Fruit fly (Drosophila melanogaster) whole organism, embryonic: ENCODE measurements around the gene CG43273.

ENCODE experiments used
- CG10147 ChIP-seq: fragments of 200-800 bp; sonication (Bioruptor generic); optimal IDR thresholded peaks from 2 replicates; lab custom pipeline; 2019; ENCODE audit warnings: missing biosample characterization, mild to moderate bottlenecking, missing genetic modification characterization, moderate library complexity
- CG10209 ChIP-seq: fragments of 200-800 bp; sonication (Bioruptor generic); optimal IDR thresholded peaks from 3 replicates; lab custom pipeline; 2017; ENCODE audit warnings: missing biosample characterization, mild to moderate bottlenecking, missing genetic modification characterization, missing genetic modification reagents
- CG11085 ChIP-seq: fragments of 200-800 bp; sonication (Bioruptor generic); IDR thresholded peaks from 2 replicates; pipeline ENCODE4 v1.3.6; 2022; ENCODE audit warnings: missing biosample characterization, missing genetic modification characterization
- CG12659 ChIP-seq: fragments of 200-800 bp; sonication (Bioruptor generic); optimal IDR thresholded peaks from 3 replicates; lab custom pipeline; 2017; ENCODE audit warnings: mild to moderate bottlenecking, missing biosample characterization, missing genetic modification reagents, missing genetic modification characterization
- CG13424 ChIP-seq: fragments of 200-800 bp; sonication (Bioruptor generic); optimal IDR thresholded peaks from 2 replicates; lab custom pipeline; 2019; ENCODE audit warnings: missing biosample characterization, mild to moderate bottlenecking, missing genetic modification characterization, moderate library complexity
- CG14667 ChIP-seq: fragments of 200-800 bp; sonication (Bioruptor generic); IDR thresholded peaks from 2 replicates; pipeline ENCODE4 v1.3.6; 2022; ENCODE audit warnings: missing biosample characterization, missing genetic modification characterization
- CG15696 ChIP-seq: fragments of 200-800 bp; sonication (Bioruptor generic); optimal IDR thresholded peaks from 2 replicates; lab custom pipeline; 2019; ENCODE audit warnings: missing biosample characterization, mild to moderate bottlenecking, missing genetic modification characterization, moderate library complexity
- CG1602 ChIP-seq: fragments of 200-800 bp; sonication (Bioruptor generic); optimal IDR thresholded peaks from 3 replicates; lab custom pipeline; 2016; ENCODE audit warnings: missing biosample characterization, missing genetic modification characterization
- CG17802 ChIP-seq: fragments of 200-800 bp; sonication (Bioruptor generic); optimal IDR thresholded peaks from 2 replicates; lab custom pipeline; 2018; ENCODE audit warnings: missing biosample characterization, mild to moderate bottlenecking, missing genetic modification characterization, moderate library complexity
- CG2129 ChIP-seq: fragments of 200-800 bp; sonication (Bioruptor generic); IDR thresholded peaks from 2 replicates; pipeline ENCODE4 v1.3.6; 2022; ENCODE audit warnings: missing biosample characterization, missing genetic modification characterization; ENCODE audit not compliant: partially characterized antibody
- CG31365 ChIP-seq: fragments of 200-800 bp; sonication (Bioruptor generic); optimal IDR thresholded peaks from 2 replicates; lab custom pipeline; 2018; ENCODE audit warnings: missing biosample characterization, mild to moderate bottlenecking, missing genetic modification characterization
- CG31441 ChIP-seq: fragments of 200-800 bp; sonication (Bioruptor generic); IDR thresholded peaks from 2 replicates; pipeline ENCODE4 v1.3.6; 2022; ENCODE audit warnings: missing biosample characterization, missing genetic modification characterization
- CG34224 ChIP-seq: fragments of 200-800 bp; sonication (Bioruptor generic); IDR thresholded peaks from 3 replicates; pipeline ENCODE4 v1.3.6; 2022; ENCODE audit warnings: missing biosample characterization, missing genetic modification characterization; ENCODE audit not compliant: partially characterized antibody
- CG43689 ChIP-seq: fragments of 200-800 bp; sonication (Bioruptor generic); IDR thresholded peaks from 2 replicates; pipeline ENCODE4 v1.3.6; 2022; ENCODE audit warnings: missing biosample characterization, missing genetic modification characterization
- CG7928 ChIP-seq: fragments of 200-800 bp; sonication (Bioruptor generic); optimal IDR thresholded peaks from 2 replicates; lab custom pipeline; 2017; ENCODE audit warnings: missing biosample characterization, mild to moderate bottlenecking, missing genetic modification characterization
- CG9437 ChIP-seq: fragments of 200-800 bp; sonication (Bioruptor generic); optimal IDR thresholded peaks from 2 replicates; lab custom pipeline; 2018; ENCODE audit warnings: missing biosample characterization, mild to moderate bottlenecking, missing genetic modification characterization
- CkIIα-i1 ChIP-seq: fragments of 200-800 bp; sonication (Bioruptor generic); IDR thresholded peaks from 2 replicates; pipeline ENCODE4 v1.3.6; 2022; ENCODE audit warnings: missing biosample characterization, missing genetic modification characterization
- D ChIP-seq, 2 experiments: fragments of 200-800 bp in 1 of 2; fragments of >200 bp in 1 of 2; sonication (Bioruptor generic) in 1 of 2; optimal IDR thresholded peaks; 2 replicates in 1 of 2; 3 replicates in 1 of 2; lab custom pipeline; 2017; ENCODE audit warnings: mild to moderate bottlenecking in 1 of 2, missing biosample characterization in 1 of 2, missing genetic modification characterization in 1 of 2, missing genetic modification reagents in 1 of 2
- Drgx ChIP-seq: fragments of 200-800 bp; sonication (Bioruptor generic); IDR thresholded peaks from 2 replicates; pipeline ENCODE4 v1.3.6; 2022; ENCODE audit warnings: missing biosample characterization, missing genetic modification characterization
- Hsf ChIP-seq: fragments of 200-800 bp; sonication (Bioruptor generic); optimal IDR thresholded peaks from 3 replicates; lab custom pipeline; 2016; ENCODE audit warnings: missing biosample characterization, missing genetic modification characterization
- Lim3 ChIP-seq: fragments of 200-800 bp; sonication (Bioruptor generic); IDR thresholded peaks from 2 replicates; pipeline ENCODE4 v1.3.6; 2022; ENCODE audit warnings: missing biosample characterization, missing genetic modification characterization
- MESR4 ChIP-seq: fragments of 200-800 bp; sonication (Bioruptor generic); optimal IDR thresholded peaks from 2 replicates; lab custom pipeline; 2018; ENCODE audit warnings: missing biosample characterization, mild to moderate bottlenecking, missing genetic modification characterization, moderate library complexity
- Meics ChIP-seq: fragments of 200-800 bp; sonication (Bioruptor generic); optimal IDR thresholded peaks from 2 replicates; lab custom pipeline; 2017; ENCODE audit warnings: missing biosample characterization, mild to moderate bottlenecking, missing genetic modification characterization
- Myb ChIP-seq: fragments of 200-800 bp; sonication (Bioruptor generic); optimal IDR thresholded peaks from 2 replicates; lab custom pipeline; 2016; ENCODE audit warnings: missing biosample characterization, missing genetic modification characterization
- Rx ChIP-seq: fragments of 200-800 bp; sonication (Bioruptor generic); IDR thresholded peaks from 2 replicates; pipeline ENCODE4 v1.3.6; 2022; ENCODE audit warnings: missing biosample characterization, missing genetic modification characterization
- Spps ChIP-seq: fragments of 200-800 bp; sonication (Bioruptor generic); optimal IDR thresholded peaks from 2 replicates; lab custom pipeline; 2018; ENCODE audit warnings: missing biosample characterization, mild to moderate bottlenecking, missing genetic modification characterization
- Stat92E ChIP-seq, 3 experiments: fragments of >200 bp in 2 of 3; fragments of 200-800 bp in 1 of 3; sonication (Bioruptor generic) in 1 of 3; optimal IDR thresholded peaks; 2 replicates each; lab custom pipeline; 2017 to 2019; ENCODE audit warnings: missing biosample characterization in 3 of 3, missing genetic modification characterization in 3 of 3, mild to moderate bottlenecking in 1 of 3, moderate library complexity in 1 of 3
- aop ChIP-seq: fragments of 200-800 bp; sonication (Bioruptor generic); IDR thresholded peaks from 2 replicates; pipeline ENCODE4 v1.3.6; 2022; ENCODE audit warnings: missing biosample characterization, missing genetic modification characterization
- crol ChIP-seq: fragments of 200-800 bp; sonication (Bioruptor generic); IDR thresholded peaks from 2 replicates; pipeline ENCODE4 v1.3.6; 2022; ENCODE audit warnings: missing biosample characterization, missing genetic modification characterization
- da ChIP-seq: fragments of 200-800 bp; sonication (Bioruptor generic); optimal IDR thresholded peaks from 2 replicates; lab custom pipeline; 2016; ENCODE audit warnings: missing biosample characterization, missing genetic modification characterization
- gfzf ChIP-seq: fragments of 200-800 bp; sonication (Bioruptor generic); optimal IDR thresholded peaks from 2 replicates; lab custom pipeline; 2016; ENCODE audit warnings: missing biosample characterization, mild to moderate bottlenecking, missing genetic modification characterization, moderate library complexity
- grn ChIP-seq: fragments of 200-800 bp; sonication (Bioruptor generic); optimal IDR thresholded peaks from 3 replicates; lab custom pipeline; 2017; ENCODE audit warnings: missing biosample characterization, missing genetic modification characterization
- her ChIP-seq: fragments of 200-800 bp; sonication (Bioruptor generic); optimal IDR thresholded peaks from 2 replicates; lab custom pipeline; 2016; ENCODE audit warnings: missing biosample characterization, missing genetic modification characterization
- maf-S ChIP-seq: fragments of 200-800 bp; sonication (Bioruptor generic); optimal IDR thresholded peaks from 2 replicates; lab custom pipeline; 2016; ENCODE audit warnings: missing biosample characterization, missing genetic modification characterization
- nau ChIP-seq: fragments of 200-800 bp; sonication (Bioruptor generic); optimal IDR thresholded peaks from 3 replicates; lab custom pipeline; 2017; ENCODE audit warnings: missing biosample characterization, mild to moderate bottlenecking, missing genetic modification characterization, missing genetic modification reagents
- odd ChIP-seq: fragments of 200-800 bp; sonication (Bioruptor generic); optimal IDR thresholded peaks from 2 replicates; lab custom pipeline; 2017; ENCODE audit warnings: missing biosample characterization, mild to moderate bottlenecking, missing genetic modification characterization
- pfk ChIP-seq: fragments of 200-800 bp; sonication (Bioruptor generic); optimal IDR thresholded peaks from 2 replicates; lab custom pipeline; 2018; ENCODE audit warnings: missing biosample characterization, mild to moderate bottlenecking, missing genetic modification characterization, moderate library complexity
- pho ChIP-seq: fragments of 200-800 bp; sonication (Bioruptor generic); optimal IDR thresholded peaks from 2 replicates; lab custom pipeline; 2016; ENCODE audit warnings: missing biosample characterization, missing genetic modification characterization
- pnt ChIP-seq: fragments of 200-800 bp; sonication (Bioruptor generic); optimal IDR thresholded peaks from 3 replicates; lab custom pipeline; 2016; ENCODE audit warnings: missing biosample characterization, missing genetic modification characterization
- pum ChIP-seq: fragments of 200-800 bp; sonication (Bioruptor generic); optimal IDR thresholded peaks from 2 replicates; lab custom pipeline; 2016; ENCODE audit warnings: missing biosample characterization, missing genetic modification characterization
- shn ChIP-seq: fragments of 200-800 bp; sonication (Bioruptor generic); optimal IDR thresholded peaks from 3 replicates; lab custom pipeline; 2016; ENCODE audit warnings: missing biosample characterization, missing genetic modification characterization
- sim ChIP-seq: fragments of 200-800 bp; sonication (Bioruptor generic); IDR thresholded peaks from 2 replicates; pipeline ENCODE4 v1.3.6; 2022; ENCODE audit warnings: missing biosample characterization, missing genetic modification characterization
- tll ChIP-seq, 2 experiments: fragments of 200-800 bp in 1 of 2; fragments of >200 bp in 1 of 2; sonication (Bioruptor generic) in 1 of 2; optimal IDR thresholded peaks; 2 replicates each; lab custom pipeline; 2017 to 2019; ENCODE audit warnings: missing biosample characterization in 2 of 2, missing genetic modification characterization in 2 of 2, mild to moderate bottlenecking in 1 of 2, moderate library complexity in 1 of 2
- tna ChIP-seq: fragments of 200-800 bp; sonication (Bioruptor generic); IDR thresholded peaks from 2 replicates; pipeline ENCODE4 v1.3.6; 2022; ENCODE audit warnings: missing biosample characterization, missing genetic modification characterization; ENCODE audit not compliant: partially characterized antibody
- trem ChIP-seq: fragments of 200-800 bp; optimal IDR thresholded peaks from 3 replicates; lab custom pipeline; 2019; ENCODE audit warnings: missing biosample characterization, mild to moderate bottlenecking, missing genetic modification characterization, moderate library complexity
- twi ChIP-seq: fragments of 200-800 bp; optimal IDR thresholded peaks from 2 replicates; lab custom pipeline; 2019; ENCODE audit warnings: missing biosample characterization, mild to moderate bottlenecking, missing genetic modification characterization, moderate library complexity
- unc-4 ChIP-seq: fragments of 200-800 bp; sonication (Bioruptor generic); IDR thresholded peaks from 2 replicates; pipeline ENCODE4 v1.3.6; 2022; ENCODE audit warnings: missing biosample characterization, missing genetic modification characterization; ENCODE audit not compliant: partially characterized antibody
- wdn ChIP-seq: fragments of 200-800 bp; sonication (Bioruptor generic); IDR thresholded peaks from 2 replicates; pipeline ENCODE4 v1.3.6; 2022; ENCODE audit warnings: missing biosample characterization, missing genetic modification characterization

Gene CG43273

DNA sequence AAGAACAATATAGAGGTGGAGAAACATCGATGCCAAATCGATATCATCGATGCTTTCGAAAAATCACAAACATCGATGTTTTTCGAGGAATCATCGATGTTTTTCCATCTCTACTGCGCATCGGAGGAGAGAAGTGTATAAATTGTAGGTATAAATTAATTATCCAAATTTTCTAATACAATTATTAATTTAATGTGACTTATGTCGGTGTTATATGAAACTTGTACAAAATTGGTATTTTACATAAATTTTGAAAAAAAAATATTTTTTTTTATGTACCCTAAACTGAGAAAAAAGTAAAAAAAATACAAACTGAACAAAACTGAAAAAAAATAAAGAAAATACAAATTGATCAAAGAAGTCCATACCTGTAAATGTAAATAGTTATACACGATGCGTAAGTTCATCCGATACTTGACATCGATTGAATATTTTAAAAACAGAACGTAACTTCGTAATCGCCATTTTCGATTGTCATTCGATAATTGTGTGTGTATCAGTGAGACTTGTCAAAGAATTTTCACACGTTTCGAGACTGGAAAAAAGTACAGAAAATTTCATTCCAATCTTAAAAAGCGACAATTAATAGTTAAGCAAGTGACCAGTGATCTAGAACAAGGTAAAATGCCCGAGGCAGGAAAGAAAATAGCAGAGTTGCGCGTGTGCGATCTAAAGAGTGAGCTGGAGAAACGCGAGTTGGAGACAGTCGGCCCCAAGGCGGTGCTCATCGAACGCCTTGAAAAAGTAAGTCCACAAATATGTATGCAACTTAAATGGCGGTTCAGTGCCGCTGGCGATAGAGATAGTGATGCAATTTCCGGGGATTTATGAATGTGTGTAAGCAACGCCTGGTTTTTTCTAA lies 12.9 kb upstream of the CG43273 start, which contains the start of the genes CG5808 and Saf-B (continued):
- no peak for TF ChIP-seq Meics (GFP tag; lab: Kevin White, UChicago)
- TF ChIP-seq crol (GFP tag; lab: Robert Waterston, UW) = no peak
- TF ChIP-seq CG14667 (GFP tag; lab: Robert Waterston, UW) = peak; percentile 38; the same call in 1 of the 2 replicates
- no peak for TF ChIP-seq Myb
- TF ChIP-seq shn (GFP tag; lab: Kevin White, UChicago) = no peak
- peak; percentile 98 for TF ChIP-seq MESR4
- peak; percentile 8 for TF ChIP-seq Spps (tag; lab: Kevin White, UChicago)
- no peak for TF ChIP-seq Lim3 (GFP tag; lab: Robert Waterston, UW)
- TF ChIP-seq CG17802 (tag; lab: Kevin White, UChicago) = peak; percentile 2
- peak; percentile 63 for TF ChIP-seq CG12659 (GFP tag; lab: Kevin White, UChicago)
- no peak for TF ChIP-seq Drgx (GFP tag; lab: Robert Waterston, UW)
- TF ChIP-seq sim (GFP tag; lab: Robert Waterston, UW) = no peak
- TF ChIP-seq CG10147 (GFP tag; lab: Kevin White, UChicago) = no peak
- no peak for TF ChIP-seq tll (GFP tag; optimal IDR thresholded peaks at IDR 0.05; lab: Kevin White, UChicago)
- TF ChIP-seq pfk (GFP tag; lab: Kevin White, UChicago) = no peak
- TF ChIP-seq pho (GFP tag; lab: Kevin White, UChicago) = peak; percentile 7
- TF ChIP-seq aop (GFP tag; lab: Robert Waterston, UW) = no peak
- no peak for TF ChIP-seq Rx (GFP tag; lab: Robert Waterston, UW)
- TF ChIP-seq trem = peak; percentile 68
- TF ChIP-seq CG11085 (GFP tag; lab: Robert Waterston, UW) = no peak
- TF ChIP-seq Stat92E (GFP tag; optimal IDR thresholded peaks at IDR 0.05; lab: Kevin White, UChicago) = no peak
- TF ChIP-seq gfzf (GFP tag; lab: Kevin White, UChicago) = no peak
- TF ChIP-seq grn (GFP tag; lab: Kevin White, UChicago) = no peak
- peak; percentile 85 for TF ChIP-seq CG34224 (GFP tag; lab: Robert Waterston, UW)
- no peak for TF ChIP-seq pum (GFP tag; lab: Kevin White, UChicago)
- peak; percentile 38 for TF ChIP-seq Hsf (GFP tag; lab: Kevin White, UChicago)
- no peak for TF ChIP-seq nau (GFP tag; lab: Kevin White, UChicago)
- peak; percentile 60 for TF ChIP-seq CG2129 (GFP tag; lab: Robert Waterston, UW)
- TF ChIP-seq CG10209 (GFP tag; lab: Kevin White, UChicago) = no peak
- peak; percentile 72 for TF ChIP-seq CkIIα-i1
- TF ChIP-seq unc-4 = peak; percentile 77
- no peak for TF ChIP-seq CG31365 (tag; lab: Kevin White, UChicago)
- TF ChIP-seq twi (tag; lab: Kevin White, UChicago) = no peak
- peak; percentile 83 for TF ChIP-seq tna
- no peak for TF ChIP-seq da (GFP tag; lab: Kevin White, UChicago)
- TF ChIP-seq her = no peak
- TF ChIP-seq wdn (GFP tag; lab: Robert Waterston, UW) = no peak
- peak; percentile 30 for TF ChIP-seq CG13424 (tag; lab: Kevin White, UChicago)
- no peak for TF ChIP-seq maf-S (GFP tag; lab: Kevin White, UChicago)
- TF ChIP-seq CG31441 (GFP tag; lab: Robert Waterston, UW) = no peak
- no peak for TF ChIP-seq D (optimal IDR thresholded peaks at IDR 0.05; lab: Kevin White, UChicago)
- peak; percentile 27 for TF ChIP-seq D (GFP tag; optimal IDR thresholded peaks at IDR 0.05; lab: Kevin White, UChicago)
- TF ChIP-seq CG43689 (GFP tag; lab: Robert Waterston, UW) = no peak
- TF ChIP-seq CG7928 = peak; percentile 18
- peak; percentile 43 for TF ChIP-seq CG15696 (tag; lab: Kevin White, UChicago)
- TF ChIP-seq pnt (GFP tag; lab: Kevin White, UChicago) = no peak
- peak; percentile 86 for TF ChIP-seq CG9437 (GFP tag; lab: Kevin White, UChicago)
- no peak for TF ChIP-seq odd
- peak; percentile 17 for TF ChIP-seq CG1602 (GFP tag; lab: Kevin White, UChicago)
